Fruit fly (Drosophila melanogaster) whole organism, embryonic: ENCODE data around the gene Cyp4d14.

Source experiments
- CG4360 ChIP-seq: fragments of 200-800 bp; sonication (Bioruptor generic); IDR thresholded peaks from 2 replicates; pipeline ENCODE4 v1.3.6; 2022; ENCODE audit warnings: missing biosample characterization, missing genetic modification characterization
- CoRest ChIP-seq: fragments of 200-800 bp; sonication (Bioruptor generic); optimal IDR thresholded peaks from 3 replicates; lab custom pipeline; 2018; ENCODE audit warnings: missing biosample characterization, mild to moderate bottlenecking, missing genetic modification characterization, moderate library complexity
- caup ChIP-seq: fragments of 200-800 bp; sonication (Bioruptor generic); optimal IDR thresholded peaks from 3 replicates; lab custom pipeline; 2017; ENCODE audit warnings: missing biosample characterization, mild to moderate bottlenecking, missing genetic modification characterization, moderate library complexity; ENCODE audit not compliant: severe bottlenecking
- crol ChIP-seq: fragments of 200-800 bp; sonication (Bioruptor generic); IDR thresholded peaks from 2 replicates; pipeline ENCODE4 v1.3.6; 2022; ENCODE audit warnings: missing biosample characterization, missing genetic modification characterization
- pb ChIP-seq: fragments of 200-800 bp; sonication (Bioruptor generic); optimal IDR thresholded peaks from 3 replicates; lab custom pipeline; 2016; ENCODE audit warnings: missing biosample characterization, missing genetic modification characterization
- sr ChIP-seq: fragments of 200-800 bp; sonication (Bioruptor generic); IDR thresholded peaks from 3 replicates; pipeline ENCODE4 v1.3.6; 2022; ENCODE audit warnings: missing biosample characterization, missing genetic modification characterization

dm6 chrX:2170424-2170823, 4.7 kb downstream of the Cyp4d14 start:
- TF ChIP-seq sr (GFP tag; lab: Robert Waterston, UW) = no peak
- no peak for TF ChIP-seq crol (GFP tag; lab: Robert Waterston, UW)
- no peak for TF ChIP-seq CoRest
- TF ChIP-seq caup (GFP tag; lab: Kevin White, UChicago) = no peak
- no peak for TF ChIP-seq pb (GFP tag; lab: Kevin White, UChicago)
- no peak for TF ChIP-seq CG4360
